Fruit fly (Drosophila melanogaster) whole organism, wandering third instar larva: ENCODE data around the gene CG3032.

Source experiments
- GATAd ChIP-seq: sonication (Bioruptor generic); optimal IDR thresholded peaks from 2 replicates; lab custom pipeline; 2016; ENCODE audit warnings: missing biosample characterization, missing genetic modification characterization
- Mio ChIP-seq: sonication (Bioruptor generic); optimal IDR thresholded peaks from 2 replicates; lab custom pipeline; 2016; ENCODE audit warnings: missing biosample characterization, missing genetic modification characterization
- ey ChIP-seq: fragments of 200-800 bp; sonication (Bioruptor generic); optimal IDR thresholded peaks from 2 replicates; lab custom pipeline; 2016; ENCODE audit warnings: missing biosample characterization, missing genetic modification characterization
- foxo ChIP-seq, 2 experiments: fragments of 200-800 bp; sonication (Bioruptor generic); optimal IDR thresholded peaks; 2 replicates in 1 of 2; 3 replicates in 1 of 2; lab custom pipeline; 2016 to 2017; ENCODE audit warnings: missing biosample characterization in 2 of 2, missing genetic modification characterization in 2 of 2
- fru ChIP-seq: fragments of 200-800 bp; sonication (Bioruptor generic); optimal IDR thresholded peaks from 3 replicates; lab custom pipeline; 2016; ENCODE audit warnings: missing biosample characterization, mild to moderate bottlenecking, missing genetic modification characterization
- h ChIP-seq: fragments of 200-800 bp; sonication (Bioruptor generic); optimal IDR thresholded peaks from 3 replicates; lab custom pipeline; 2016; ENCODE audit warnings: missing biosample characterization, mild to moderate bottlenecking, missing genetic modification characterization
- psq ChIP-seq: fragments of 200-800 bp; sonication (Bioruptor generic); optimal IDR thresholded peaks from 3 replicates; lab custom pipeline; 2017; ENCODE audit warnings: missing biosample characterization, mild to moderate bottlenecking, missing genetic modification characterization, moderate library complexity
- tai ChIP-seq: sonication (Bioruptor generic); optimal IDR thresholded peaks from 2 replicates; lab custom pipeline; 2016; ENCODE audit warnings: missing biosample characterization, missing genetic modification characterization

DNA sequence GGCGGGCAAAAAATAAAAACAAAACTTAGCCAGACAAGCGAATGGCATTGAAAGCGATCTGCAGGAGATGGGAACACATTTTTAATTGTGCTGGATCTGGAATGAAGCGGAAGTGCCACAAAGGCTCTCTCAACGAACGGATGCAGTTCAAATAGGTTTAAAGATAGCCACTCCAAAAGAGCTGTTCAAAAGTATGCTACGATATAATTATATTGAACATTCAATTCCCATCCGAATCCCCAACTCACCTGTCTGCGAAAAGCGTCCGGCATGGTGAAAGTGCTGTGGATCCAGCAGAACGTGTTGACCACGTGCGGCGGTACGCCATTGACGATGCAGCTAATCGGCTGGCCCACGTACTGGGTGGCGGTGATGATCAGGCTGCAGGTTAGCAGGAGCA lies 36.8 kb downstream of the CG3032 start:
- TF ChIP-seq GATAd (GFP tag; lab: Kevin White, UChicago) (no peak), ey (no peak), tai (GFP tag; lab: Kevin White, UChicago) (no peak), foxo (GFP tag; optimal IDR thresholded peaks at IDR 0.05; lab: Kevin White, UChicago) (no peak), fru (GFP tag; lab: Kevin White, UChicago) (no peak), psq (GFP tag; lab: Kevin White, UChicago) (no peak), h (GFP tag; lab: Kevin White, UChicago) (no peak), Mio (GFP tag; lab: Kevin White, UChicago) (no peak)
